Worm (Caenorhabditis elegans) whole organism, L4 larva: ENCODE measurements around the gene F35H8.2.

Experiments used
- F37D6.2 ChIP-seq: sonication (generic microtip); optimal IDR thresholded peaks from 2 replicates; lab custom pipeline; 2016; ENCODE audit warnings: mild to moderate bottlenecking, missing genetic modification characterization, missing compliant biosample characterization
- ZK546.5 ChIP-seq, 2 experiments: sonication (generic microtip); optimal IDR thresholded peaks; 2 replicates each; lab custom pipeline; 2017; ENCODE audit warnings: missing biosample characterization in 2 of 2, missing genetic modification characterization in 2 of 2
- aly-2 ChIP-seq: sonication (generic microtip); optimal IDR thresholded peaks from 2 replicates; lab custom pipeline; 2018; ENCODE audit warnings: missing biosample characterization, missing genetic modification characterization
- egl-43 ChIP-seq: fragments of 200-800 bp; sonication (Bioruptor generic); IDR thresholded peaks from 2 replicates; pipeline ENCODE4 v1.3.6; 2022; ENCODE audit warnings: missing genetic modification reagents, missing genetic modification characterization, missing compliant biosample characterization
- jun-1 ChIP-seq: fragments of 150-350 bp; optimal IDR thresholded peaks from 2 replicates; lab custom pipeline; 2014; ENCODE audit warnings: missing biosample characterization, missing genetic modification reagents, missing genetic modification characterization
- mdl-1 ChIP-seq, 2 experiments: fragments of 150-350 bp in 1 of 2; sonication (generic microtip) in 1 of 2; optimal IDR thresholded peaks; 2 replicates each; lab custom pipeline; 2014 to 2017; ENCODE audit warnings: missing biosample characterization in 2 of 2, missing genetic modification characterization in 2 of 2
- pha-4 ChIP-seq, 2 experiments: fragments of 150-350 bp in 1 of 2; fragments of 200-800 bp in 1 of 2; sonication (Bioruptor generic) in 1 of 2; IDR thresholded peaks in 1 of 2; optimal IDR thresholded peaks in 1 of 2; 2 replicates each; pipeline versions ENCODE4 v1.3.6 to Lab custom; 2014 to 2022; ENCODE audit warnings: missing genetic modification characterization in 2 of 2, missing genetic modification reagents in 2 of 2, missing biosample characterization in 1 of 2, missing compliant biosample characterization in 1 of 2
- unc-39 ChIP-seq: sonication (generic microtip); optimal IDR thresholded peaks from 2 replicates; lab custom pipeline; 2017; ENCODE audit warnings: missing biosample characterization, missing genetic modification characterization
- vab-7 ChIP-seq: fragments of 200-800 bp; sonication (Bioruptor generic); IDR thresholded peaks from 2 replicates; pipeline ENCODE4 v1.3.6; 2022; ENCODE audit warnings: missing genetic modification reagents, missing genetic modification characterization, missing compliant biosample characterization

- TF ChIP-seq unc-39 (tag; lab: Kevin White, UChicago) (no peak), egl-43 (no peak), vab-7 (no peak), F37D6.2 (no peak), ZK546.5 (tag; optimal IDR thresholded peaks at IDR 0.05; lab: Kevin White, UChicago) (no peak), jun-1 (tag; lab: Kevin White, UChicago) (no peak), aly-2 (tag; lab: Kevin White, UChicago) (no peak), mdl-1 (tag; optimal IDR thresholded peaks at IDR 0.05; lab: Kevin White, UChicago) (no peak), pha-4 (GFP tag; IDR thresholded peaks at IDR 0.05; lab: Robert Waterston, UW) (no peak), pha-4 (tag; optimal IDR thresholded peaks at IDR 0.05; lab: Kevin White, UChicago) (no peak)
Measured at ce11 chrII:9583461-9583860, 28.2 kb downstream of the F35H8.2 start, which contains the start of gene wee-1.1.
